Worm (Caenorhabditis elegans): ENCODE measurements around the gene B0524.5.

- TF ChIP-seq him-1 (tag; optimal IDR thresholded peaks at IDR 0.05) (no peak), W03F9.2 (tag; optimal IDR thresholded peaks at IDR 0.05) (no peak), dao-5 (tag; optimal IDR thresholded peaks at IDR 0.05) (no peak)
These were observed 33.6 kb downstream of the B0524.5 start, which contains the start of gene ttc-7 for ce11 chrIII:1860129-1860528.

All from whole organism, L4/young adult.